Worm (Caenorhabditis elegans) whole organism, mixed stage, embryonic: ENCODE measurements around the gene ZK1240.8.

Experiments
- M03D4.4 ChIP-seq: sonication (generic microtip); optimal IDR thresholded peaks from 2 replicates; lab custom pipeline; 2017; ENCODE audit warnings: mild to moderate bottlenecking, missing genetic modification characterization, missing compliant biosample characterization
- bed-3 ChIP-seq: fragments of 200-800 bp; sonication (Bioruptor generic); optimal IDR thresholded peaks from 3 replicates; lab custom pipeline; 2018; ENCODE audit warnings: mild to moderate bottlenecking, missing genetic modification characterization, moderate library complexity, missing compliant biosample characterization
- blmp-1 ChIP-seq: fragments of 150-350 bp; optimal IDR thresholded peaks from 2 replicates; lab custom pipeline; 2014; ENCODE audit warnings: missing biosample characterization, missing genetic modification characterization
- ceh-39 ChIP-seq: fragments of 150-350 bp; optimal IDR thresholded peaks from 2 replicates; lab custom pipeline; 2014; ENCODE audit warnings: missing biosample characterization, missing genetic modification characterization
- ceh-43 ChIP-seq: fragments of 200-800 bp; sonication (Bioruptor generic); optimal IDR thresholded peaks from 2 replicates; lab custom pipeline; 2018; ENCODE audit warnings: mild to moderate bottlenecking, missing genetic modification characterization, moderate library complexity, missing compliant biosample characterization
- ceh-83 ChIP-seq: fragments of 200-800 bp; sonication (Bioruptor generic); optimal IDR thresholded peaks from 2 replicates; lab custom pipeline; 2018; ENCODE audit warnings: mild to moderate bottlenecking, missing genetic modification characterization, missing compliant biosample characterization
- ces-1 ChIP-seq: fragments of 150-350 bp; optimal IDR thresholded peaks from 2 replicates; lab custom pipeline; 2014; ENCODE audit warnings: missing biosample characterization, missing genetic modification reagents, missing genetic modification characterization
- cnd-1 ChIP-seq: fragments of 200-800 bp; sonication (Bioruptor generic); optimal IDR thresholded peaks from 2 replicates; lab custom pipeline; 2018; ENCODE audit warnings: mild to moderate bottlenecking, missing genetic modification characterization, missing compliant biosample characterization
- drap-1 ChIP-seq: fragments of 200-800 bp; sonication (Bioruptor generic); optimal IDR thresholded peaks from 3 replicates; lab custom pipeline; 2018; ENCODE audit warnings: mild to moderate bottlenecking, missing genetic modification characterization, missing compliant biosample characterization
- elt-1 ChIP-seq: sonication (generic microtip); optimal IDR thresholded peaks from 2 replicates; lab custom pipeline; 2017; ENCODE audit warnings: missing genetic modification characterization, mild to moderate bottlenecking, missing compliant biosample characterization, antibody characterized with exemption, moderate library complexity, borderline replicate concordance; ENCODE audit not compliant: insufficient read depth
- elt-3 ChIP-seq: fragments of 150-350 bp; optimal IDR thresholded peaks from 2 replicates; lab custom pipeline; 2014; ENCODE audit warnings: missing biosample characterization, missing genetic modification characterization
- flh-1 ChIP-seq: fragments of 200-800 bp; sonication (Bioruptor generic); optimal IDR thresholded peaks from 2 replicates; lab custom pipeline; 2018; ENCODE audit warnings: mild to moderate bottlenecking, missing genetic modification characterization, moderate library complexity, missing compliant biosample characterization
- ham-2 ChIP-seq: fragments of 200-800 bp; sonication (Bioruptor generic); optimal IDR thresholded peaks from 2 replicates; lab custom pipeline; 2018; ENCODE audit warnings: mild to moderate bottlenecking, missing genetic modification characterization, missing compliant biosample characterization
- hlh-1 ChIP-seq: fragments of 150-350 bp; optimal IDR thresholded peaks from 2 replicates; lab custom pipeline; 2014; ENCODE audit warnings: missing biosample characterization, missing genetic modification reagents, missing genetic modification characterization
- lin-13 ChIP-seq: fragments of 150-350 bp; optimal IDR thresholded peaks from 2 replicates; lab custom pipeline; 2014; ENCODE audit warnings: missing biosample characterization, missing genetic modification characterization
- lin-32 ChIP-seq: fragments of 200-800 bp; sonication (Bioruptor generic); optimal IDR thresholded peaks from 2 replicates; lab custom pipeline; 2018; ENCODE audit warnings: mild to moderate bottlenecking, missing genetic modification characterization, missing compliant biosample characterization
- lsy-2 ChIP-seq: fragments of 150-350 bp; optimal IDR thresholded peaks from 2 replicates; lab custom pipeline; 2014; ENCODE audit warnings: missing biosample characterization, missing genetic modification characterization
- mab-5 ChIP-seq: fragments of 150-350 bp; optimal IDR thresholded peaks from 2 replicates; lab custom pipeline; 2014; ENCODE audit warnings: missing biosample characterization, missing genetic modification characterization
- mep-1 ChIP-seq: fragments of 150-350 bp; optimal IDR thresholded peaks from 2 replicates; lab custom pipeline; 2017; ENCODE audit warnings: missing biosample characterization, missing genetic modification reagents, missing genetic modification characterization, inconsistent platforms
- mls-2 ChIP-seq: sonication (generic microtip); optimal IDR thresholded peaks from 2 replicates; lab custom pipeline; 2016; ENCODE audit warnings: mild to moderate bottlenecking, missing genetic modification characterization, moderate library complexity, missing compliant biosample characterization
- nhr-12 ChIP-seq: fragments of 150-350 bp; optimal IDR thresholded peaks from 2 replicates; lab custom pipeline; 2014; ENCODE audit warnings: missing biosample characterization, missing genetic modification characterization
- nhr-2 ChIP-seq: fragments of 150-350 bp; optimal IDR thresholded peaks from 2 replicates; lab custom pipeline; 2014; ENCODE audit warnings: missing biosample characterization, missing genetic modification characterization
- nhr-28 ChIP-seq: fragments of 150-350 bp; optimal IDR thresholded peaks from 2 replicates; lab custom pipeline; 2014; ENCODE audit warnings: missing biosample characterization, missing genetic modification characterization
- nhr-76 ChIP-seq: sonication (generic microtip); optimal IDR thresholded peaks from 2 replicates; lab custom pipeline; 2017; ENCODE audit warnings: missing biosample characterization, missing genetic modification characterization
- pha-4 ChIP-seq: fragments of 150-350 bp; optimal IDR thresholded peaks from 2 replicates; lab custom pipeline; 2018; ENCODE audit warnings: missing biosample characterization, missing genetic modification reagents, missing genetic modification characterization
- sem-2 ChIP-seq: fragments of 200-800 bp; sonication (Bioruptor generic); optimal IDR thresholded peaks from 2 replicates; lab custom pipeline; 2018; ENCODE audit warnings: mild to moderate bottlenecking, missing genetic modification characterization, missing compliant biosample characterization
- snpc-4 ChIP-seq: fragments of 150-350 bp; optimal IDR thresholded peaks from 2 replicates; lab custom pipeline; 2014; ENCODE audit warnings: missing biosample characterization, missing genetic modification characterization
- sptf-1 ChIP-seq: sonication (generic microtip); optimal IDR thresholded peaks from 2 replicates; lab custom pipeline; 2017; ENCODE audit warnings: mild to moderate bottlenecking, missing genetic modification characterization, moderate library complexity, missing compliant biosample characterization
- tbx-8 ChIP-seq: fragments of 200-800 bp; sonication (Bioruptor generic); optimal IDR thresholded peaks from 2 replicates; lab custom pipeline; 2018; ENCODE audit warnings: mild to moderate bottlenecking, missing genetic modification characterization, moderate library complexity, missing compliant biosample characterization
- unc-120 ChIP-seq: sonication (generic microtip); optimal IDR thresholded peaks from 2 replicates; lab custom pipeline; 2017; ENCODE audit warnings: missing genetic modification characterization, missing compliant biosample characterization; ENCODE audit not compliant: poor library complexity, severe bottlenecking
- unc-39 ChIP-seq: fragments of 150-350 bp; optimal IDR thresholded peaks from 2 replicates; lab custom pipeline; 2014; ENCODE audit warnings: missing biosample characterization, missing genetic modification characterization
- unc-62 ChIP-seq: fragments of 150-350 bp; optimal IDR thresholded peaks from 2 replicates; lab custom pipeline; 2014; ENCODE audit warnings: missing biosample characterization, missing genetic modification reagents, missing genetic modification characterization
- zip-8 ChIP-seq: fragments of 150-350 bp; optimal IDR thresholded peaks from 2 replicates; lab custom pipeline; 2014; ENCODE audit warnings: missing biosample characterization, missing genetic modification characterization

Gene ZK1240.8

ce11 chrII:2353012-2353411 lies 24.1 kb upstream of the ZK1240.8 start, which contains the start of gene F43C11.3:
Gene F43C11.3, plus strand, starts transcription at chrII:2353312.
- TF ChIP-seq nhr-12 (no peak), sem-2 (no peak), snpc-4 (no peak), drap-1 (GFP tag; lab: Kevin White, UChicago) (no peak), hlh-1 (tag; lab: Kevin White, UChicago) (no peak), sptf-1 (tag; lab: Kevin White, UChicago) (no peak), ceh-43 (GFP tag; lab: Kevin White, UChicago) (no peak), nhr-28 (tag; lab: Kevin White, UChicago) (no peak), unc-62 (GFP tag; lab: Kevin White, UChicago) (no peak), ceh-39 (tag; lab: Kevin White, UChicago) (no peak), lsy-2 (no peak), ham-2 (GFP tag; lab: Kevin White, UChicago) (no peak), nhr-2 (tag; lab: Kevin White, UChicago) (no peak), mab-5 (tag; lab: Kevin White, UChicago) (no peak), unc-39 (tag; lab: Kevin White, UChicago) (no peak), pha-4 (tag; lab: Kevin White, UChicago) (no peak), lin-32 (no peak), tbx-8 (GFP tag; lab: Kevin White, UChicago) (no peak), cnd-1 (tag; lab: Kevin White, UChicago) (no peak)

- TF ChIP-seq flh-1 (no peak), snpc-4 (no peak), elt-3 (no peak), ceh-83 (no peak), nhr-28 (tag; lab: Kevin White, UChicago) (no peak), elt-1 (tag; lab: Kevin White, UChicago) (no peak), unc-120 (no peak), nhr-2 (tag; lab: Kevin White, UChicago) (no peak), lin-32 (no peak), mab-5 (tag; lab: Kevin White, UChicago) (no peak), sptf-1 (tag; lab: Kevin White, UChicago) (no peak), nhr-76 (no peak), lin-13 (no peak), drap-1 (GFP tag; lab: Kevin White, UChicago) (no peak), sem-2 (no peak), nhr-12 (no peak), cnd-1 (tag; lab: Kevin White, UChicago) (no peak), mls-2 (tag; lab: Kevin White, UChicago) (no peak), hlh-1 (tag; lab: Kevin White, UChicago) (no peak)
Observed at ce11 chrII:2352546-2352945, 23.7 kb upstream of the ZK1240.8 start, which contains the start of gene F43C11.10. Gene F43C11.10, minus strand, starts transcription at chrII:2352646.

ce11 chrII:2346672-2347071 lies 17.8 kb upstream of the ZK1240.8 start, which contains the start of gene F43C11.4:
Gene F43C11.4, plus strand, starts transcription at chrII:2346972.
- TF ChIP-seq sptf-1 (tag; lab: Kevin White, UChicago) (no peak), hlh-1 (tag; lab: Kevin White, UChicago) (no peak), snpc-4 (no peak), nhr-28 (tag; lab: Kevin White, UChicago) (no peak), drap-1 (GFP tag; lab: Kevin White, UChicago) (no peak), M03D4.4 (no peak), blmp-1 (no peak), pha-4 (tag; lab: Kevin White, UChicago) (no peak), bed-3 (GFP tag; lab: Kevin White, UChicago) (no peak), zip-8 (tag; lab: Kevin White, UChicago) (no peak), lin-32 (no peak), unc-120 (no peak), mab-5 (tag; lab: Kevin White, UChicago) (no peak)
- TF ChIP-seq, all 35 proteins: peak for 0

ce11 chrII:2342004-2342479 lies 13.2 kb upstream of the ZK1240.8 start, which contains the start of gene F43C11.6:
Gene F43C11.6, plus strand, starts transcription at chrII:2342429.
- no peak for TF ChIP-seq zip-8 (tag; lab: Kevin White, UChicago)
- TF ChIP-seq ces-1 (GFP tag; lab: Kevin White, UChicago) = no peak
- peak; percentile 20 for TF ChIP-seq lsy-2
- peak; percentile 26 for TF ChIP-seq ceh-39 (tag; lab: Kevin White, UChicago)
- TF ChIP-seq mep-1 (tag; lab: Kevin White, UChicago) = peak; percentile 8
- no peak for TF ChIP-seq unc-62 (GFP tag; lab: Kevin White, UChicago)
- TF ChIP-seq sem-2 = no peak
- TF ChIP-seq flh-1 = no peak
- no peak for TF ChIP-seq bed-3 (GFP tag; lab: Kevin White, UChicago)
- peak; percentile 13 for TF ChIP-seq hlh-1 (tag; lab: Kevin White, UChicago)
- TF ChIP-seq lin-13 = peak; percentile 41
- TF ChIP-seq elt-3 = no peak
